Worm (Caenorhabditis elegans): ENCODE data around the gene rrf-3.

DNA sequence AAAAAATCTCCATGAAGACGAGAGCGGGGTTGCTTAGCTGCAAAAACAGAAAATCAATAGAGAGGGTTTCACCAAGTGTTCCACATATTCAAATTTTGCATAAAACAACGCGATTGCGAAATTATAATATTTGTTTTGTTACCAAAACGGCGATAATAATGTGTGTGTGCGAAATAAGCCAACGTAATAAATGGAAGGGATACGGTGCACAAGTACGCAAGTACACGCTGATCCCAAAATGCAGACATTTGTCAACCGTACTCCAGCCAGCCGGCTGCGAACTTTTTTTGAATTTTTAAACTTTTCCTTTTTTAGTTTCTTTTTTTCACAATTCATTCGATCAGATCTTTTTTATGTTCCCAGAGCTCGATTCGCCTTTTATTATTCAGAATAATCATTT lies 37.4 kb upstream of the rrf-3 start, which contains the start of gene ire-1:
- TF ChIP-seq ztf-11 (tag; optimal IDR thresholded peaks at IDR 0.05) (no peak), blmp-1 (tag; optimal IDR thresholded peaks at IDR 0.05) (no peak), lin-13 (tag; optimal IDR thresholded peaks at IDR 0.05) (peak; percentile 7), nhr-12 (tag; optimal IDR thresholded peaks at IDR 0.05) (no peak), ceh-39 (tag; optimal IDR thresholded peaks at IDR 0.05) (no peak), nhr-28 (tag; optimal IDR thresholded peaks at IDR 0.05) (no peak), pha-4 (tag; optimal IDR thresholded peaks at IDR 0.05) (peak; percentile 67), nhr-76 (tag; optimal IDR thresholded peaks at IDR 0.05) (no peak), flh-1 (GFP tag; optimal IDR thresholded peaks at IDR 0.05) (no peak), unc-39 (tag; optimal IDR thresholded peaks at IDR 0.05) (no peak), unc-62 (GFP tag; optimal IDR thresholded peaks at IDR 0.05) (no peak), sptf-1 (tag; optimal IDR thresholded peaks at IDR 0.05) (no peak), elt-3 (tag; optimal IDR thresholded peaks at IDR 0.05) (no peak), ceh-83 (GFP tag; optimal IDR thresholded peaks at IDR 0.05) (no peak)
